Fruit fly (Drosophila melanogaster) whole organism, prepupa: Measurements from ENCODE around the gene Nepl3.
A peak's percentile ranks its signal among the peaks of the same experiment; 100 is the strongest.

Experiments
- CG16779 ChIP-seq: fragments of 200-800 bp; sonication (Bioruptor generic); optimal IDR thresholded peaks from 3 replicates; lab custom pipeline; 2017; ENCODE audit warnings: missing biosample characterization, mild to moderate bottlenecking, missing genetic modification characterization
- CG34406 ChIP-seq: fragments of 200-800 bp; sonication (Bioruptor generic); optimal IDR thresholded peaks from 3 replicates; lab custom pipeline; 2016; ENCODE audit warnings: missing biosample characterization, missing genetic modification characterization
- CG6792 ChIP-seq: fragments of 200-800 bp; sonication (Bioruptor generic); optimal IDR thresholded peaks from 3 replicates; lab custom pipeline; 2016; ENCODE audit warnings: missing biosample characterization, missing genetic modification characterization
- Hr38 ChIP-seq: sonication (Bioruptor generic); optimal IDR thresholded peaks from 2 replicates; lab custom pipeline; 2016; ENCODE audit warnings: missing biosample characterization, missing genetic modification characterization
- Hr4 ChIP-seq: fragments of 200-800 bp; sonication (Bioruptor generic); optimal IDR thresholded peaks from 3 replicates; lab custom pipeline; 2016; ENCODE audit warnings: missing biosample characterization, missing genetic modification characterization

- no peak for TF ChIP-seq Hr38 (GFP tag; lab: Kevin White, UChicago)
- TF ChIP-seq Hr4 (GFP tag; lab: Kevin White, UChicago): peak; percentile 51
- TF ChIP-seq CG6792 (GFP tag; lab: Kevin White, UChicago): no peak
- TF ChIP-seq CG34406 (GFP tag; lab: Kevin White, UChicago): peak; percentile 37
- TF ChIP-seq CG16779 (tag; lab: Kevin White, UChicago): no peak
These were observed 27.5 kb upstream of the Nepl3 start for dm6 chr2L:5085561-5085960.
